Fruit fly (Drosophila melanogaster): ENCODE data around the gene Vti1a.

Gene Vti1a

DNA sequence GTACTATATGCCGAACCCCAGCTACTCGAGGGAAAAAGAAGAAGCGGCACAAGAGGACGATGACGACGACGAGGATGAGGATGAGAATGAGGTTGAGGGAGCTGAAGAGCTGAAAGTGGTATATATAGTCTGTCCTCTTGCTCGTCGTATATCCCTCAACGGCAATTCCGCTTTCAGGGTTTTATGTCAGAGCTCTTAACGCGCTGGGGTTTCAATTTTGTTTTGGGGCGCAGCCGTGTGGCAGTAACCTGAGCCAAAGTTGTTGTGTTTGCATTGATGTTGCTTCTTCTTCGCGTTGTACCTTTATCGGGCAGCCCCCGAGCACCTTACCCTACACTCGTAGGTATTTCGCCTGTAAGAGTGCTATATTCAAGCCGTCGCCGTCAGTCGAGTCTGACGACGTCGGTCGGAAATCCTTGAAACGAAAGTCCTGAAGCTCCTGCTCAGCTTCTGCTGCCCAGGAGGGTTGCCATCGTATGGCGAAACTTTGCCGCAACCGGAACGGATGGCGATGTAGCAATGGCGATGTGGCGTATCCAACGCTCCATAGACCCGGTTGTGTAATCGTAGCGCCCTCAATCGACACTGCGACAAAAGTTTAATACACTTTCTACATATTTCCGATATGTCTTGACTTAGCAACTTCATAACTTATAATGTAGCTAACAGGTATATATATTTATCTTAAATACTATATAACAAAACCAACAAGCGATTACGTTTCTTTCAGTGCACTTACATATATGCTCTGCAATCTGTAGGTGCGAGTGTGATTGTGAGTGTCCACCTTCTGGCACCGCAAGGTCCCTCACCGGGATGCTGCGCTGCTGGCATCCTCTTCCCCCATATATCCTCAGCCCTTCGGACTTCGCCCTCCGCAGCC is 12.2 kb upstream of the Vti1a start (continued):
- TF ChIP-seq Eip78C (GFP tag) (peak; percentile 83), acj6 (GFP tag; optimal IDR thresholded peaks at IDR 0.05) (peak; percentile 33), esn (GFP tag; optimal IDR thresholded peaks at IDR 0.05) (peak; percentile 35), CG7368 (GFP tag; optimal IDR thresholded peaks at IDR 0.05) (peak; percentile 5), achi (GFP tag; optimal IDR thresholded peaks at IDR 0.05) (peak; percentile 47), Eip93F (GFP tag; optimal IDR thresholded peaks at IDR 0.05) (no peak), salr (GFP tag; optimal IDR thresholded peaks at IDR 0.05) (peak in 1 of 2 experiments; percentile 27), CG15336 (GFP tag; IDR thresholded peaks at IDR 0.05) (peak; percentile 55), CG32006 (GFP tag; optimal IDR thresholded peaks at IDR 0.05) (peak; percentile 50), Ets21C (GFP tag; optimal IDR thresholded peaks at IDR 0.05) (no peak), spab (GFP tag; optimal IDR thresholded peaks at IDR 0.05) (peak; percentile 44), CG16779 (tag; optimal IDR thresholded peaks at IDR 0.05) (no peak), CG3032 (tag; optimal IDR thresholded peaks at IDR 0.05) (peak; percentile 53), CG6792 (GFP tag; optimal IDR thresholded peaks at IDR 0.05) (peak; percentile 32), CG11294 (GFP tag; IDR thresholded peaks at IDR 0.05) (peak; percentile 40; the same call in 1 of the 2 replicates), Ets96B (tag; optimal IDR thresholded peaks at IDR 0.05) (peak; percentile 59), pdm3 (GFP tag; optimal IDR thresholded peaks at IDR 0.05) (peak; percentile 30), CG1621 (tag; optimal IDR thresholded peaks at IDR 0.05) (peak; percentile 34), Blimp-1 (GFP tag; optimal IDR thresholded peaks at IDR 0.05) (no peak), dsx (GFP tag; optimal IDR thresholded peaks at IDR 0.05; ENCODE audit: poor library complexity, severe bottlenecking) (peak; percentile 38), CG10669 (GFP tag; optimal IDR thresholded peaks at IDR 0.05) (peak; percentile 52), net (GFP tag; optimal IDR thresholded peaks at IDR 0.05) (no peak), fd85E (GFP tag; optimal IDR thresholded peaks at IDR 0.05) (no peak), Hr39 (GFP tag; optimal IDR thresholded peaks at IDR 0.05) (peak; percentile 4), cyc (GFP tag; optimal IDR thresholded peaks at IDR 0.05) (peak; percentile 25), CG11762 (GFP tag; optimal IDR thresholded peaks at IDR 0.05; ENCODE audit: insufficient read depth) (peak; percentile 17), CG4318 (GFP tag; optimal IDR thresholded peaks at IDR 0.05) (no peak), CG3919 (GFP tag; optimal IDR thresholded peaks at IDR 0.05) (peak; percentile 42), Sox14 (GFP tag; optimal IDR thresholded peaks at IDR 0.05) (no peak), CG6854 (GFP tag; optimal IDR thresholded peaks at IDR 0.05) (no peak), Eip75B (GFP tag; optimal IDR thresholded peaks at IDR 0.05) (peak; percentile 20), ss (GFP tag; optimal IDR thresholded peaks at IDR 0.05) (peak in 1 of 2 experiments; percentile 19), CG34406 (GFP tag; optimal IDR thresholded peaks at IDR 0.05) (peak; percentile 48), CG9139 (GFP tag; optimal IDR thresholded peaks at IDR 0.05) (no peak), CG6808 (GFP tag; optimal IDR thresholded peaks at IDR 0.05) (peak; percentile 51), fd59A (GFP tag; optimal IDR thresholded peaks at IDR 0.05) (peak; percentile 19)

DNA sequence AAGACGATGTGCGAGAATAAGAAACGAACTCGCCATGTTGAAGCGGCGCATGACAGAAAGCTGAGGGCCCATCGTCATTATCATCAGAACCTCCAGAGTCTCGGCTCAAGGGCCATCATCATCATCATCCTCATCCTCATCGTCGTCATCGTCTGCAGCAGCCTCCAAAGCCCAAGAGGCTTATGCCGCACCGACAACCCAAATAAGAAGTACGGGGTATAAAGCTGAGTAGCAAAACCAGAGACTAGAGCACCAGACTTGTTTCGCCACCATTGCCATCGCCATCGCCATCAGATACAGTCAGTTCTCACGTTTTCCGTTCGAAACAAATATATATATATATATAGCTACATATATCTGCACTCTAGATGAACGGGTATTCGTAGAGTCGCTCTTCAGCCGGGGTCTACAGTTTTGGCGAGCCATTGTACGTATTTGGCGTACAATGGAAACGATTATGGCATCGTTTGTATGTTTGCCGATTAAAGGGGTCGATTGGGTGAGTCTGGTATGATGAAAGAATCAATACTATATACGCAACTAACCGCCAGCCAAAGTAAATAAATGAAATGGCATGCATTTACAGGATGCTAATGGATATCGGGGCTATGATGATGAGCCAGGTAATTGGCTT is 10.6 kb upstream of the Vti1a start:
- TF ChIP-seq CG15336 (GFP tag; IDR thresholded peaks at IDR 0.05), result 0 out of 2 replicates have a peak, but pooled peaks have one; percentile 12
- TF ChIP-seq Eip78C (GFP tag), result peak; percentile 18
- no peak for TF ChIP-seq vri (GFP tag; optimal IDR thresholded peaks at IDR 0.05)
- peak; percentile 47 for TF ChIP-seq svp (GFP tag)
- TF ChIP-seq OdsH (GFP tag; optimal IDR thresholded peaks at IDR 0.05), result no peak

All from whole organism, prepupa.